Fruit fly (Drosophila melanogaster) whole organism, embryonic: Measurements from ENCODE around the gene BckdhA.
A peak's percentile ranks its signal among the peaks of the same experiment; 100 is the strongest.

Experiments
- Aef1 ChIP-seq: fragments of 200-800 bp; sonication (Bioruptor generic); IDR thresholded peaks from 3 replicates; pipeline ENCODE4 v1.3.6; 2022; ENCODE audit warnings: missing biosample characterization, missing genetic modification characterization
- Awh ChIP-seq: fragments of 200-800 bp; sonication (Bioruptor generic); IDR thresholded peaks from 2 replicates; pipeline ENCODE4, ENCODE4 v1.3.6; 2022; ENCODE audit warnings: missing biosample characterization, missing genetic modification characterization
- Bteb2 ChIP-seq: fragments of 200-800 bp; sonication (Bioruptor generic); optimal IDR thresholded peaks from 2 replicates; lab custom pipeline; 2016; ENCODE audit warnings: missing biosample characterization, missing genetic modification characterization
- CG10366 ChIP-seq: fragments of 200-800 bp; sonication (Bioruptor generic); IDR thresholded peaks from 2 replicates; pipeline ENCODE4 v1.3.6; 2022; ENCODE audit warnings: missing biosample characterization, missing genetic modification characterization
- CG10979 ChIP-seq: fragments of 200-800 bp; sonication (Bioruptor generic); optimal IDR thresholded peaks from 2 replicates; lab custom pipeline; 2018; ENCODE audit warnings: missing biosample characterization, mild to moderate bottlenecking, missing genetic modification characterization, moderate library complexity
- CG11085 ChIP-seq: fragments of 200-800 bp; sonication (Bioruptor generic); IDR thresholded peaks from 2 replicates; pipeline ENCODE4 v1.3.6; 2022; ENCODE audit warnings: missing biosample characterization, missing genetic modification characterization
- CG14014 ChIP-seq: fragments of 200-800 bp; sonication (Bioruptor generic); IDR thresholded peaks from 2 replicates; pipeline ENCODE4 v1.3.6; 2022; ENCODE audit warnings: missing biosample characterization, missing genetic modification characterization
- CG14860 ChIP-seq: fragments of 200-800 bp; sonication (Bioruptor generic); IDR thresholded peaks from 3 replicates; pipeline ENCODE4 v1.3.6; 2022; ENCODE audit warnings: missing biosample characterization, missing genetic modification characterization; ENCODE audit not compliant: partially characterized antibody
- CG15601 ChIP-seq: fragments of 200-800 bp; sonication (Bioruptor generic); optimal IDR thresholded peaks from 3 replicates; lab custom pipeline; 2019; ENCODE audit warnings: missing biosample characterization, mild to moderate bottlenecking, missing genetic modification characterization, moderate library complexity
- CG18619 ChIP-seq: fragments of 200-800 bp; sonication (Bioruptor generic); optimal IDR thresholded peaks from 3 replicates; lab custom pipeline; 2017; ENCODE audit warnings: missing biosample characterization, mild to moderate bottlenecking, missing genetic modification characterization
- CG18764 ChIP-seq: fragments of 200-800 bp; sonication (Bioruptor generic); optimal IDR thresholded peaks from 3 replicates; lab custom pipeline; 2016; ENCODE audit warnings: missing biosample characterization, missing genetic modification characterization
- CG2712 ChIP-seq: fragments of 200-800 bp; optimal IDR thresholded peaks from 3 replicates; lab custom pipeline; 2019; ENCODE audit warnings: missing biosample characterization, mild to moderate bottlenecking, missing genetic modification characterization, moderate library complexity
- CG30020 ChIP-seq: fragments of 200-800 bp; optimal IDR thresholded peaks from 2 replicates; lab custom pipeline; 2019; ENCODE audit warnings: missing biosample characterization, mild to moderate bottlenecking, missing genetic modification characterization, moderate library complexity
- CG3281 ChIP-seq: fragments of 200-800 bp; sonication (Bioruptor generic); optimal IDR thresholded peaks from 3 replicates; lab custom pipeline; 2017; ENCODE audit warnings: missing biosample characterization, mild to moderate bottlenecking, missing genetic modification characterization
- CG3407 ChIP-seq: fragments of 200-800 bp; sonication (Bioruptor generic); optimal IDR thresholded peaks from 2 replicates; lab custom pipeline; 2018; ENCODE audit warnings: missing biosample characterization, mild to moderate bottlenecking, missing genetic modification characterization
- CG34422 ChIP-seq: fragments of 200-800 bp; sonication (Bioruptor generic); IDR thresholded peaks from 3 replicates; pipeline ENCODE4 v1.3.6; 2022; ENCODE audit warnings: missing biosample characterization, missing genetic modification characterization
- CG4424 ChIP-seq: fragments of 200-800 bp; sonication (Bioruptor generic); optimal IDR thresholded peaks from 3 replicates; lab custom pipeline; 2016; ENCODE audit warnings: missing biosample characterization, missing genetic modification characterization
- CG4730 ChIP-seq: fragments of 200-800 bp; sonication (Bioruptor generic); IDR thresholded peaks from 2 replicates; pipeline ENCODE4 v1.3.6; 2022; ENCODE audit warnings: missing biosample characterization, missing genetic modification characterization
- CG7556 ChIP-seq: fragments of 200-800 bp; sonication (Bioruptor generic); optimal IDR thresholded peaks from 2 replicates; lab custom pipeline; 2017; ENCODE audit warnings: missing biosample characterization, mild to moderate bottlenecking, missing genetic modification characterization
- CG7786 ChIP-seq: fragments of 200-800 bp; sonication (Bioruptor generic); optimal IDR thresholded peaks from 2 replicates; lab custom pipeline; 2016; ENCODE audit warnings: missing biosample characterization, missing genetic modification characterization
- CG7987 ChIP-seq: fragments of 200-800 bp; sonication (Bioruptor generic); optimal IDR thresholded peaks from 2 replicates; lab custom pipeline; 2018; ENCODE audit warnings: missing biosample characterization, mild to moderate bottlenecking, missing genetic modification characterization, moderate library complexity
- CG8359 ChIP-seq: fragments of 200-800 bp; sonication (Bioruptor generic); optimal IDR thresholded peaks from 2 replicates; lab custom pipeline; 2017; ENCODE audit warnings: missing biosample characterization, mild to moderate bottlenecking, missing genetic modification characterization, borderline replicate concordance
- CTCF ChIP-seq: fragments of 200-800 bp; sonication (Bioruptor generic); optimal IDR thresholded peaks from 2 replicates; lab custom pipeline; 2017; ENCODE audit warnings: missing biosample characterization, mild to moderate bottlenecking, missing genetic modification characterization, moderate library complexity
- Drgx ChIP-seq: fragments of 200-800 bp; sonication (Bioruptor generic); IDR thresholded peaks from 2 replicates; pipeline ENCODE4 v1.3.6; 2022; ENCODE audit warnings: missing biosample characterization, missing genetic modification characterization
- H2.0 ChIP-seq: fragments of 200-800 bp; sonication (Bioruptor generic); IDR thresholded peaks from 2 replicates; pipeline ENCODE4 v1.3.6; 2022; ENCODE audit warnings: missing biosample characterization, missing genetic modification characterization
- HmgZ ChIP-seq: fragments of 200-800 bp; sonication (Bioruptor generic); optimal IDR thresholded peaks from 2 replicates; lab custom pipeline; 2018; ENCODE audit warnings: missing biosample characterization, mild to moderate bottlenecking, missing genetic modification characterization
- Med ChIP-seq: fragments of 200-800 bp; sonication (Bioruptor generic); peaks from one replicate; lab custom pipeline; 2016; ENCODE audit warnings: missing biosample characterization, missing genetic modification characterization, mild to moderate bottlenecking, inconsistent platforms, moderate library complexity
- Oaz ChIP-seq: fragments of 200-800 bp; sonication (Bioruptor generic); IDR thresholded peaks from 2 replicates; pipeline ENCODE4 v1.3.6; 2022; ENCODE audit warnings: missing biosample characterization, missing genetic modification characterization
- Ptx1 ChIP-seq: fragments of 200-800 bp; sonication (Bioruptor generic); IDR thresholded peaks from 2 replicates; pipeline ENCODE4 v1.3.6; 2022; ENCODE audit warnings: missing biosample characterization, missing genetic modification characterization
- Six4 ChIP-seq: fragments of 200-800 bp; sonication (Bioruptor generic); optimal IDR thresholded peaks from 2 replicates; lab custom pipeline; 2016; ENCODE audit warnings: missing biosample characterization, missing genetic modification characterization
- Sox102F ChIP-seq: fragments of 200-800 bp; sonication (Bioruptor generic); optimal IDR thresholded peaks from 2 replicates; lab custom pipeline; 2018; ENCODE audit warnings: missing biosample characterization, mild to moderate bottlenecking, missing genetic modification characterization, moderate library complexity
- Taf1 ChIP-seq: fragments of 200-800 bp; sonication (Bioruptor generic); IDR thresholded peaks from 2 replicates; pipeline ENCODE4 v1.3.6; 2022; ENCODE audit warnings: missing biosample characterization, missing genetic modification characterization
- cato ChIP-seq: fragments of 200-800 bp; sonication (Bioruptor generic); optimal IDR thresholded peaks from 2 replicates; lab custom pipeline; 2016; ENCODE audit warnings: missing biosample characterization, missing genetic modification characterization, borderline replicate concordance
- chinmo ChIP-seq: fragments of 200-800 bp; sonication (Bioruptor generic); IDR thresholded peaks from 4 replicates; pipeline ENCODE4 v1.3.6; 2022; ENCODE audit warnings: missing biosample characterization, missing genetic modification characterization; ENCODE audit not compliant: partially characterized antibody
- chm ChIP-seq: fragments of 200-800 bp; sonication (Bioruptor generic); IDR thresholded peaks from 2 replicates; pipeline ENCODE4 v1.3.6; 2022; ENCODE audit warnings: missing biosample characterization, missing genetic modification characterization
- dpn ChIP-seq, 2 experiments: fragments of 200-800 bp; sonication (Bioruptor generic); optimal IDR thresholded peaks; 3 replicates each; lab custom pipeline; 2016; ENCODE audit warnings: missing biosample characterization in 2 of 2, missing genetic modification characterization in 2 of 2
- ems ChIP-seq: fragments of 200-800 bp; sonication (Bioruptor generic); optimal IDR thresholded peaks from 3 replicates; lab custom pipeline; 2016; ENCODE audit warnings: missing biosample characterization, missing genetic modification characterization
- fru ChIP-seq: fragments of >200 bp; optimal IDR thresholded peaks from 2 replicates; lab custom pipeline; 2017
- hth ChIP-seq: fragments of >200 bp; optimal IDR thresholded peaks from 2 replicates; lab custom pipeline; 2017; ENCODE audit warnings: inconsistent platforms
- jumu ChIP-seq: fragments of 200-800 bp; sonication (Bioruptor generic); optimal IDR thresholded peaks from 3 replicates; lab custom pipeline; 2016; ENCODE audit warnings: missing biosample characterization, missing genetic modification characterization
- nerfin-2 ChIP-seq: fragments of 200-800 bp; sonication (Bioruptor generic); IDR thresholded peaks from 2 replicates; pipeline ENCODE4 v1.3.6; 2022; ENCODE audit warnings: missing biosample characterization, missing genetic modification characterization; ENCODE audit not compliant: partially characterized antibody
- nmo ChIP-seq: fragments of 200-800 bp; sonication (Bioruptor generic); optimal IDR thresholded peaks from 2 replicates; lab custom pipeline; 2018; ENCODE audit warnings: missing biosample characterization, mild to moderate bottlenecking, missing genetic modification characterization, moderate library complexity
- org-1 ChIP-seq: fragments of 200-800 bp; sonication (Bioruptor generic); optimal IDR thresholded peaks from 2 replicates; lab custom pipeline; 2017; ENCODE audit warnings: missing biosample characterization, missing genetic modification characterization
- pzg ChIP-seq: fragments of 200-800 bp; sonication (Bioruptor generic); optimal IDR thresholded peaks from 3 replicates; lab custom pipeline; 2018; ENCODE audit warnings: missing biosample characterization, mild to moderate bottlenecking, missing genetic modification characterization, moderate library complexity
- ro ChIP-seq: fragments of 200-800 bp; sonication (Bioruptor generic); IDR thresholded peaks from 2 replicates; pipeline ENCODE4 v1.3.6; 2022; ENCODE audit warnings: missing biosample characterization, missing genetic modification characterization
- sim ChIP-seq: fragments of 200-800 bp; sonication (Bioruptor generic); IDR thresholded peaks from 2 replicates; pipeline ENCODE4 v1.3.6; 2022; ENCODE audit warnings: missing biosample characterization, missing genetic modification characterization
- slou ChIP-seq: fragments of 200-800 bp; sonication (Bioruptor generic); optimal IDR thresholded peaks from 3 replicates; lab custom pipeline; 2016; ENCODE audit warnings: missing biosample characterization, missing genetic modification characterization
- stwl ChIP-seq: fragments of 200-800 bp; sonication (Bioruptor generic); optimal IDR thresholded peaks from 3 replicates; lab custom pipeline; 2018; ENCODE audit warnings: missing biosample characterization, mild to moderate bottlenecking, missing genetic modification characterization, moderate library complexity
- tap ChIP-seq: fragments of 200-800 bp; optimal IDR thresholded peaks from 3 replicates; lab custom pipeline; 2019; ENCODE audit warnings: missing biosample characterization, mild to moderate bottlenecking, missing genetic modification characterization, moderate library complexity
- trem ChIP-seq: fragments of 200-800 bp; optimal IDR thresholded peaks from 3 replicates; lab custom pipeline; 2019; ENCODE audit warnings: missing biosample characterization, mild to moderate bottlenecking, missing genetic modification characterization, moderate library complexity
- usp ChIP-seq: fragments of >200 bp; optimal IDR thresholded peaks from 2 replicates; lab custom pipeline; 2017; ENCODE audit warnings: missing biosample characterization, missing genetic modification characterization
- wek ChIP-seq: fragments of 200-800 bp; sonication (Bioruptor generic); optimal IDR thresholded peaks from 3 replicates; lab custom pipeline; 2018; ENCODE audit warnings: missing biosample characterization, mild to moderate bottlenecking, missing genetic modification characterization, moderate library complexity
- zf30C ChIP-seq: fragments of 200-800 bp; sonication (Bioruptor generic); optimal IDR thresholded peaks from 3 replicates; lab custom pipeline; 2018; ENCODE audit warnings: missing biosample characterization, mild to moderate bottlenecking, missing genetic modification characterization

The BckdhA gene

DNA sequence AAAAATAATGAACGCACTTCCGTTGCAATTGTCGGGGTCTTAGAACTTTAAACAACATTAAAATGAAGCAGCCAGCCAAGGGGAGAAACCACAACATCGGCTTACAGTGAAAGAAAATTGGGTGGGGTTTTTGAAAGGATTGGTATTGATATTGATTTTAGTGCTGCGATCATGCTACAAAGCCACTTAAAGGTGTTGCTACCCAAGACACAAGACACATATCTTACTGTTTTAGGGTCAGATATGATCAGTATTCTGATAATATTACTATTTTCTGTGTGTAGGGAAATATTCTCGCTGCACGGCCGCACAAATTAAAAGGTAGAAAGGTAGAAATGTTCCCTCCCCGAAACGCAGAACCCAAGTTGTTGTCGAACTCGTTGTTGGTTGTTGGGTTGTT is 49.5 kb downstream of the BckdhA start (continued):
- TF ChIP-seq cato (GFP tag; lab: Kevin White, UChicago) (no peak), CG18764 (GFP tag; lab: Kevin White, UChicago) (peak; percentile 29), Ptx1 (0 out of 2 replicates have a peak, but pooled peaks have one; percentile 10), Taf1 (GFP tag; lab: Robert Waterston, UW) (no peak), CG14860 (no peak), chm (GFP tag; lab: Robert Waterston, UW) (peak; percentile 63; the same call in 1 of the 2 replicates), chinmo (GFP tag; lab: Robert Waterston, UW) (no peak), nmo (GFP tag; lab: Kevin White, UChicago) (peak; percentile 63), CG4424 (peak; percentile 67), Bteb2 (GFP tag; lab: Kevin White, UChicago) (no peak), hth (no peak), CG15601 (peak; percentile 24), slou (GFP tag; lab: Kevin White, UChicago) (no peak), CTCF (no peak), jumu (GFP tag; lab: Kevin White, UChicago) (peak; percentile 35), Sox102F (GFP tag; lab: Kevin White, UChicago) (no peak), pzg (no peak), Awh (no peak), trem (tag; lab: Kevin White, UChicago) (peak; percentile 41), Drgx (peak; percentile 46; the same call in 1 of the 2 replicates), Aef1 (GFP tag; lab: Robert Waterston, UW) (no peak), CG11085 (GFP tag; lab: Robert Waterston, UW) (no peak), CG7786 (GFP tag; lab: Kevin White, UChicago) (no peak), org-1 (GFP tag; lab: Kevin White, UChicago) (no peak), CG3407 (GFP tag; lab: Kevin White, UChicago) (peak; percentile 24), CG4730 (GFP tag; lab: Robert Waterston, UW) (no peak), CG10366 (GFP tag; lab: Robert Waterston, UW) (no peak), Oaz (GFP tag; lab: Robert Waterston, UW) (no peak), CG2712 (tag; lab: Kevin White, UChicago) (peak; percentile 81), HmgZ (tag; lab: Kevin White, UChicago) (no peak), stwl (peak; percentile 2), CG30020 (no peak), sim (GFP tag; lab: Robert Waterston, UW) (no peak), Six4 (GFP tag; lab: Kevin White, UChicago) (peak; percentile 12), CG34422 (GFP tag; lab: Robert Waterston, UW) (no peak), CG3281 (no peak), ro (GFP tag; lab: Robert Waterston, UW) (no peak), wek (GFP tag; lab: Kevin White, UChicago) (no peak), H2.0 (GFP tag; lab: Robert Waterston, UW) (no peak), dpn (GFP tag; optimal IDR thresholded peaks at IDR 0.05; lab: Kevin White, UChicago) (peak; percentile 11 to 29), fru (lab: Kevin White, UChicago) (no peak), CG10979 (tag; lab: Kevin White, UChicago) (peak; percentile 79), CG18619 (GFP tag; lab: Kevin White, UChicago) (no peak), zf30C (GFP tag; lab: Kevin White, UChicago) (peak; percentile 77), tap (no peak), CG8359 (GFP tag; lab: Kevin White, UChicago) (peak; percentile 42), usp (no peak), CG7987 (GFP tag; lab: Kevin White, UChicago) (no peak), Med (peak; percentile 75), nerfin-2 (no peak), ems (GFP tag; lab: Kevin White, UChicago) (no peak), CG14014 (no peak), CG7556 (no peak)
